Fruit fly (Drosophila melanogaster) whole organism, embryonic: ENCODE measurements around the gene Art8.

Experiments used
- B-H2 ChIP-seq: fragments of 200-800 bp; sonication (Bioruptor generic); optimal IDR thresholded peaks from 2 replicates; lab custom pipeline; 2018; ENCODE audit warnings: missing biosample characterization, mild to moderate bottlenecking, missing genetic modification characterization
- BtbVII ChIP-seq: fragments of 200-800 bp; sonication (Bioruptor generic); optimal IDR thresholded peaks from 3 replicates; lab custom pipeline; 2017; ENCODE audit warnings: missing biosample characterization, mild to moderate bottlenecking, missing genetic modification characterization
- C15 ChIP-seq: fragments of 200-800 bp; sonication (Bioruptor generic); IDR thresholded peaks from 3 replicates; pipeline ENCODE4 v1.3.6; 2022; ENCODE audit warnings: missing biosample characterization, missing genetic modification characterization
- CG10267 ChIP-seq: fragments of 200-800 bp; sonication (Bioruptor generic); optimal IDR thresholded peaks from 2 replicates; lab custom pipeline; 2018; ENCODE audit warnings: missing biosample characterization, mild to moderate bottlenecking, missing genetic modification characterization, moderate library complexity
- CG11398 ChIP-seq: fragments of 200-800 bp; sonication (Bioruptor generic); optimal IDR thresholded peaks from 2 replicates; lab custom pipeline; 2016; ENCODE audit warnings: missing biosample characterization, missing genetic modification characterization
- CG11723 ChIP-seq: fragments of 200-800 bp; sonication (Bioruptor generic); optimal IDR thresholded peaks from 2 replicates; lab custom pipeline; 2017; ENCODE audit warnings: missing biosample characterization, mild to moderate bottlenecking, missing genetic modification characterization
- CG12391 ChIP-seq: fragments of 200-800 bp; sonication (Bioruptor generic); optimal IDR thresholded peaks from 3 replicates; lab custom pipeline; 2018; ENCODE audit warnings: missing biosample characterization, mild to moderate bottlenecking, missing genetic modification characterization, moderate library complexity
- CG13123 ChIP-seq: fragments of 200-800 bp; sonication (Bioruptor generic); optimal IDR thresholded peaks from 2 replicates; lab custom pipeline; 2016; ENCODE audit warnings: missing biosample characterization, missing genetic modification characterization
- CG14710 ChIP-seq: fragments of 200-800 bp; sonication (Bioruptor generic); optimal IDR thresholded peaks from 3 replicates; lab custom pipeline; 2019; ENCODE audit warnings: missing biosample characterization, mild to moderate bottlenecking, missing genetic modification characterization, moderate library complexity
- CG14965 ChIP-seq: fragments of 200-800 bp; sonication (Bioruptor generic); optimal IDR thresholded peaks from 2 replicates; lab custom pipeline; 2016; ENCODE audit warnings: missing biosample characterization, missing genetic modification characterization, borderline replicate concordance
- CG15073 ChIP-seq: fragments of 200-800 bp; sonication (Bioruptor generic); optimal IDR thresholded peaks from 2 replicates; lab custom pipeline; 2016; ENCODE audit warnings: missing biosample characterization, missing genetic modification characterization
- CG1647 ChIP-seq: fragments of 200-800 bp; sonication (Bioruptor generic); optimal IDR thresholded peaks from 3 replicates; lab custom pipeline; 2016; ENCODE audit warnings: missing biosample characterization, missing genetic modification characterization
- CG16779 ChIP-seq: fragments of 200-800 bp; sonication (Bioruptor generic); IDR thresholded peaks from 2 replicates; pipeline ENCODE4 v1.3.6; 2022; ENCODE audit warnings: missing biosample characterization, missing genetic modification characterization
- CG17186 ChIP-seq: fragments of 200-800 bp; sonication (Bioruptor generic); optimal IDR thresholded peaks from 3 replicates; lab custom pipeline; 2017; ENCODE audit warnings: missing biosample characterization, missing genetic modification reagents, missing genetic modification characterization
- CG17385 ChIP-seq: fragments of 200-800 bp; sonication (Bioruptor generic); optimal IDR thresholded peaks from 3 replicates; lab custom pipeline; 2018; ENCODE audit warnings: missing biosample characterization, mild to moderate bottlenecking, missing genetic modification characterization
- CG31441 ChIP-seq: fragments of 200-800 bp; sonication (Bioruptor generic); IDR thresholded peaks from 2 replicates; pipeline ENCODE4 v1.3.6; 2022; ENCODE audit warnings: missing biosample characterization, missing genetic modification characterization
- CG3163 ChIP-seq: fragments of 200-800 bp; sonication (Bioruptor generic); optimal IDR thresholded peaks from 3 replicates; lab custom pipeline; 2016; ENCODE audit warnings: missing biosample characterization, missing genetic modification characterization
- CG3838 ChIP-seq: fragments of 200-800 bp; sonication (Bioruptor generic); optimal IDR thresholded peaks from 3 replicates; lab custom pipeline; 2016; ENCODE audit warnings: missing biosample characterization, missing genetic modification characterization
- CG6689 ChIP-seq: fragments of 200-800 bp; sonication (Bioruptor generic); IDR thresholded peaks from 2 replicates; pipeline ENCODE4 v1.3.6; 2022; ENCODE audit warnings: missing biosample characterization, missing genetic modification characterization
- CG7357 ChIP-seq: fragments of 200-800 bp; sonication (Bioruptor generic); IDR thresholded peaks from 3 replicates; pipeline ENCODE4 v1.3.6; 2022; ENCODE audit warnings: missing biosample characterization, missing genetic modification characterization
- CG8281 ChIP-seq: fragments of 200-800 bp; sonication (Bioruptor generic); optimal IDR thresholded peaks from 2 replicates; lab custom pipeline; 2018; ENCODE audit warnings: missing biosample characterization, mild to moderate bottlenecking, missing genetic modification characterization, moderate library complexity
- CG8478 ChIP-seq: fragments of >200 bp; optimal IDR thresholded peaks from 2 replicates; lab custom pipeline; 2018
- GATAe ChIP-seq: fragments of 200-800 bp; sonication (Bioruptor generic); conservative IDR thresholded peaks from 2 replicates; pipeline ENCODE4 v1.3.6; 2022; ENCODE audit warnings: missing biosample characterization, missing genetic modification characterization
- Mrtf ChIP-seq: fragments of 200-800 bp; sonication (Bioruptor generic); IDR thresholded peaks from 3 replicates; pipeline ENCODE4 v1.3.6; 2022; ENCODE audit warnings: missing biosample characterization, missing genetic modification characterization
- Sry-δ ChIP-seq: fragments of 200-800 bp; sonication (Bioruptor generic); optimal IDR thresholded peaks from 2 replicates; lab custom pipeline; 2016; ENCODE audit warnings: missing biosample characterization, missing genetic modification characterization
- Usf ChIP-seq: fragments of 200-800 bp; sonication (Bioruptor generic); optimal IDR thresholded peaks from 2 replicates; lab custom pipeline; 2017; ENCODE audit warnings: missing genotype, missing biosample characterization, missing genetic modification characterization
- ara ChIP-seq: fragments of 200-800 bp; sonication (Bioruptor generic); IDR thresholded peaks from 2 replicates; pipeline ENCODE4 v1.3.6; 2022; ENCODE audit warnings: missing biosample characterization, missing genetic modification characterization
- az2 ChIP-seq: fragments of 200-800 bp; sonication (Bioruptor generic); optimal IDR thresholded peaks from 3 replicates; lab custom pipeline; 2016; ENCODE audit warnings: missing biosample characterization, missing genetic modification characterization
- bab2 ChIP-seq: fragments of 200-800 bp; sonication (Bioruptor generic); optimal IDR thresholded peaks from 2 replicates; lab custom pipeline; 2016; ENCODE audit warnings: missing biosample characterization, missing genetic modification characterization
- bcd ChIP-seq: fragments of 200-800 bp; sonication (Bioruptor generic); optimal IDR thresholded peaks from 2 replicates; lab custom pipeline; 2017; ENCODE audit warnings: missing biosample characterization, mild to moderate bottlenecking, missing genetic modification characterization
- bowl ChIP-seq: fragments of 200-800 bp; sonication (Bioruptor generic); IDR thresholded peaks from 2 replicates; pipeline ENCODE4 v1.3.6; 2022; ENCODE audit warnings: missing biosample characterization, missing genetic modification characterization
- cad ChIP-seq: fragments of >200 bp; optimal IDR thresholded peaks from 2 replicates; lab custom pipeline; 2017; ENCODE audit warnings: missing biosample characterization, missing genetic modification characterization
- dpn ChIP-seq, 2 experiments: fragments of 200-800 bp; sonication (Bioruptor generic); optimal IDR thresholded peaks; 3 replicates each; lab custom pipeline; 2016; ENCODE audit warnings: missing biosample characterization in 2 of 2, missing genetic modification characterization in 2 of 2
- dysf ChIP-seq: fragments of 200-800 bp; sonication (Bioruptor generic); IDR thresholded peaks from 3 replicates; pipeline ENCODE4 v1.3.6; 2022; ENCODE audit warnings: missing biosample characterization, missing genetic modification characterization
- gcm2 ChIP-seq: fragments of 200-800 bp; sonication (Bioruptor generic); optimal IDR thresholded peaks from 2 replicates; lab custom pipeline; 2016; ENCODE audit warnings: missing biosample characterization, missing genetic modification characterization
- inv ChIP-seq: fragments of 200-800 bp; sonication (Bioruptor generic); IDR thresholded peaks from 2 replicates; pipeline ENCODE4 v1.3.6; 2022; ENCODE audit warnings: missing biosample characterization, missing genetic modification characterization; ENCODE audit not compliant: partially characterized antibody
- lbe ChIP-seq: fragments of 200-800 bp; sonication (Bioruptor generic); optimal IDR thresholded peaks from 2 replicates; lab custom pipeline; 2016; ENCODE audit warnings: missing biosample characterization, mild to moderate bottlenecking, missing genetic modification characterization
- mam ChIP-seq: fragments of 200-800 bp; sonication (Bioruptor generic); optimal IDR thresholded peaks from 3 replicates; lab custom pipeline; 2016; ENCODE audit warnings: missing biosample characterization, missing genetic modification characterization
- onecut ChIP-seq: fragments of 200-800 bp; sonication (Bioruptor generic); IDR thresholded peaks from 2 replicates; pipeline ENCODE4 v1.3.6; 2022; ENCODE audit warnings: missing biosample characterization, missing genetic modification characterization
- run ChIP-seq: fragments of 200-800 bp; sonication (Bioruptor generic); optimal IDR thresholded peaks from 3 replicates; lab custom pipeline; 2018; ENCODE audit warnings: missing biosample characterization, mild to moderate bottlenecking, missing genetic modification characterization
- salm ChIP-seq: fragments of 200-800 bp; sonication (Bioruptor generic); optimal IDR thresholded peaks from 2 replicates; lab custom pipeline; 2018; ENCODE audit warnings: missing biosample characterization, mild to moderate bottlenecking, missing genetic modification characterization
- seq ChIP-seq: fragments of 200-800 bp; sonication (Bioruptor generic); IDR thresholded peaks from 2 replicates; pipeline ENCODE4 v1.3.6; 2022; ENCODE audit warnings: missing biosample characterization, missing genetic modification characterization
- sna ChIP-seq: fragments of 200-800 bp; sonication (Bioruptor generic); IDR thresholded peaks from 2 replicates; pipeline ENCODE4 v1.3.6; 2022; ENCODE audit warnings: missing biosample characterization, missing genetic modification characterization; ENCODE audit not compliant: partially characterized antibody
- so ChIP-seq: fragments of 200-800 bp; sonication (Bioruptor generic); IDR thresholded peaks from 3 replicates; pipeline ENCODE4 v1.3.6; 2022; ENCODE audit warnings: missing biosample characterization, missing genetic modification characterization
- tup ChIP-seq: fragments of 200-800 bp; sonication (Bioruptor generic); optimal IDR thresholded peaks from 2 replicates; lab custom pipeline; 2016; ENCODE audit warnings: missing biosample characterization, mild to moderate bottlenecking, missing genetic modification characterization, moderate library complexity
- tx ChIP-seq: fragments of 200-800 bp; sonication (Bioruptor generic); optimal IDR thresholded peaks from 2 replicates; lab custom pipeline; 2016; ENCODE audit warnings: missing biosample characterization, missing genetic modification characterization
- unc-4 ChIP-seq: fragments of 200-800 bp; sonication (Bioruptor generic); IDR thresholded peaks from 2 replicates; pipeline ENCODE4 v1.3.6; 2022; ENCODE audit warnings: missing biosample characterization, missing genetic modification characterization; ENCODE audit not compliant: partially characterized antibody
- yki ChIP-seq: fragments of >200 bp; optimal IDR thresholded peaks from 3 replicates; lab custom pipeline; 2018
- z ChIP-seq: fragments of 200-800 bp; sonication (Bioruptor generic); IDR thresholded peaks from 3 replicates; pipeline ENCODE4 v1.3.6; 2022; ENCODE audit warnings: missing biosample characterization, missing genetic modification characterization
- zf30C ChIP-seq: fragments of 200-800 bp; sonication (Bioruptor generic); optimal IDR thresholded peaks from 3 replicates; lab custom pipeline; 2018; ENCODE audit warnings: missing biosample characterization, mild to moderate bottlenecking, missing genetic modification characterization

The Art8 gene

DNA sequence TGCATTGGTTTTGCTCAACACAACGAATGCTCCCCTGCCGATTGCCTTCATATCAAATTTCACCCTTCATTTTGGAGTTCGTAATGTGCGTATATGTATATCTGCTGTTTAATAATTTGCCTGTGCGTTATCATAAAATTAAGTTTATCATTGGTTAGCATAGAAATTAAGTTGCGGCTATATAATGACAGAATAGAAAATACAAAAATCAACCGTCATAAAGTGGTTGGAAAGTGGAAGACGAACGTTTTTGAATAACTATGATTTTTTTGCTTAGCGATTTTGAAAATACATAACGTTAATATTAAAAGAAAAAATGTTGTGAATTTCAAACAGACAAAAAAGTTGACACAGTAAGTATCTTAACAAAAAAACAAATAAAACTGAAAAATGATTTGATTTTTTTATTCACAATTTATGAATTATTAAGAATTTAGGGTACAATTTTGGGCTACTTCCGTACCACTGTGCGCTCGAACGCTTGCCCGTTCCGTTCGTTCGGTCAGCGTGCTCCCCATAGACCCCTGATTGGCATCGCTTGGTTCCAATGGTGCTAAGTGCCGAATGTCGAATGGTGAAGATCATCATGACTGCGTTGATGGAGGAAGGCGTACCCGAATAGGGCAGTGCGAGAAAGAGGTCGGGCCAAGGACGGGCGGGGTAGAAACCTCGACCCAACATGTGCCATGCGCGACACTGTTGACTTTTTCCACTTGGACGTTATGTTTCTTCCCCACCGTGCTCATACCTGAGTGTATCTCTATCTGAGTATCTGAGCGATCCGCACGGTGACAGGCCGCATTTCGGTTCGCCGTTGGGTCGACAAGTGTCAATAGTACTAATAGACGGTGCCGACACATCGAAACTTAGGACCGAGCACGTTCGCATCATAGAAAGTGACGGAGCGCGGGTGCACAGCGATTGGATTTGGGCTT lies 27.0 kb upstream of the Art8 start (continued):
- TF ChIP-seq dysf (GFP tag; lab: Robert Waterston, UW) (peak; percentile 64), ara (GFP tag; lab: Robert Waterston, UW) (no peak), CG10267 (peak; percentile 56), run (peak; percentile 31), so (GFP tag; lab: Robert Waterston, UW) (0 out of 3 replicates have a peak, but pooled peaks have one; percentile 15), CG13123 (GFP tag; lab: Kevin White, UChicago) (peak; percentile 38), CG16779 (GFP tag; lab: Robert Waterston, UW) (no peak), B-H2 (no peak), lbe (no peak), Usf (GFP tag; lab: Kevin White, UChicago) (peak; percentile 24), gcm2 (GFP tag; lab: Kevin White, UChicago) (peak; percentile 22), CG6689 (peak; percentile 52), CG8281 (no peak), z (GFP tag; lab: Robert Waterston, UW) (peak; percentile 67; the same call in 2 of the 3 replicates), tup (GFP tag; lab: Kevin White, UChicago) (peak; percentile 16), CG14965 (GFP tag; lab: Kevin White, UChicago) (no peak), GATAe (GFP tag; lab: Robert Waterston, UW) (no peak), mam (GFP tag; lab: Kevin White, UChicago) (peak; percentile 4), unc-4 (no peak), zf30C (no peak), C15 (no peak), CG3838 (GFP tag; lab: Kevin White, UChicago) (peak; percentile 12), CG31441 (GFP tag; lab: Robert Waterston, UW) (peak; percentile 56), az2 (GFP tag; lab: Kevin White, UChicago) (peak; percentile 71), CG17186 (GFP tag; lab: Kevin White, UChicago) (no peak), salm (peak; percentile 30), CG11723 (GFP tag; lab: Kevin White, UChicago) (peak; percentile 50), CG12391 (peak; percentile 78), CG3163 (GFP tag; lab: Kevin White, UChicago) (no peak), CG7357 (GFP tag; lab: Robert Waterston, UW) (no peak), bab2 (peak; percentile 45), cad (GFP tag; lab: Kevin White, UChicago) (no peak), CG17385 (peak; percentile 47), CG15073 (GFP tag; lab: Kevin White, UChicago) (no peak), seq (peak; percentile 52; the same call in 1 of the 2 replicates), tx (GFP tag; lab: Kevin White, UChicago) (peak; percentile 16), inv (GFP tag; lab: Robert Waterston, UW) (no peak), Mrtf (no peak), CG11398 (GFP tag; lab: Kevin White, UChicago) (no peak), bcd (GFP tag; lab: Kevin White, UChicago) (no peak), BtbVII (GFP tag; lab: Kevin White, UChicago) (no peak), bowl (GFP tag; lab: Robert Waterston, UW) (no peak), Sry-δ (no peak), CG14710 (peak; percentile 22), CG1647 (no peak), yki (no peak), CG8478 (lab: Kevin White, UChicago) (peak; percentile 43), sna (GFP tag; lab: Robert Waterston, UW) (no peak), onecut (GFP tag; lab: Robert Waterston, UW) (no peak), dpn (GFP tag; optimal IDR thresholded peaks at IDR 0.05; lab: Kevin White, UChicago) (peak; percentile 19 to 51)
